Worm (Caenorhabditis elegans) whole organism, midembryonic: Measurements from ENCODE around the gene irld-47.

Experiments
- T22C8.4 ChIP-seq: fragments of 200-800 bp; sonication (Bioruptor generic); IDR thresholded peaks from 2 replicates; pipeline ENCODE4 v1.3.6; 2022; ENCODE audit warnings: missing genetic modification characterization, missing compliant biosample characterization
- cog-1 ChIP-seq: sonication (generic microtip); optimal IDR thresholded peaks from 2 replicates; lab custom pipeline; 2016; ENCODE audit warnings: missing genetic modification characterization, missing compliant biosample characterization
- klf-2 ChIP-seq: fragments of 200-800 bp; sonication (Bioruptor generic); conservative IDR thresholded peaks from 2 replicates; pipeline ENCODE4 v1.3.6; 2022; ENCODE audit warnings: missing genetic modification reagents, missing genetic modification characterization, missing compliant biosample characterization
- med-1 ChIP-seq: sonication (generic microtip); optimal IDR thresholded peaks from 2 replicates; lab custom pipeline; 2017; ENCODE audit warnings: missing genetic modification characterization, mild to moderate bottlenecking, missing compliant biosample characterization, antibody characterized with exemption, missing genetic modification reagents; ENCODE audit not compliant: insufficient read depth
- ref-1 ChIP-seq: fragments of 200-800 bp; sonication (Bioruptor generic); conservative IDR thresholded peaks from 2 replicates; pipeline ENCODE4 v1.3.6; 2022; ENCODE audit warnings: missing genetic modification reagents, missing genetic modification characterization, missing compliant biosample characterization
- tab-1 ChIP-seq: fragments of 200-800 bp; sonication (Bioruptor generic); IDR thresholded peaks from 2 replicates; pipeline ENCODE4 v1.3.6; 2022; ENCODE audit warnings: missing genetic modification characterization, missing compliant biosample characterization
- ztf-29 ChIP-seq: fragments of 200-800 bp; sonication (Bioruptor generic); IDR thresholded peaks from 2 replicates; pipeline ENCODE4 v1.3.6; 2022; ENCODE audit warnings: missing genetic modification reagents, missing genetic modification characterization, missing compliant biosample characterization

DNA sequence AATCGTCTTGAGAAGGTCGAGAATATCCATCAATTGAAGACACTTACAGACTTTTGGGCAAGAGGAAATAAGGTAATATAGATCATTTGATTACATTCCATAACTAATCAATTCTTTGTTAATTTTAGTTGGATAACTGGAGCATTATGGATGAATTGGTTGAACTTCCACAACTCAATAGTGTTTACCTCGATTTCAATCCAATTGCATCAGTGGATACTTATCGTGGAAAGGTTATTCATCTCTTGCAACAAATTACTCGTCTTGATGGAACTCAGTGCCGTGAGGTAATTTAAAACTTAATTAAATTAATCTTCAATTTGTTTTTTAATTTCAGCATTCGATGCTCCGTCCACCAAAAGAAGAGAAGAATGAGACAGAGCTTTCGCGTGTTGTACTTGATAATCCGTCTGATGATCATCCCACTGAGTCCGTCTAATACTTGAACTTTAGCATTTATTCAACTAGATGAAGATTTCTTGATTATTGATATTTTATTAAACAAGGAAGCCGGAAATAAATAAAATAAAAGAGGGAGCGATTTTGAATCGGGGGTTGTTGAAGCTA, 48.8 kb downstream of the irld-47 start:
- TF ChIP-seq ztf-29 = no peak
- no peak for TF ChIP-seq ref-1
- no peak for TF ChIP-seq cog-1 (tag; lab: Kevin White, UChicago)
- TF ChIP-seq T22C8.4 (GFP tag; lab: Robert Waterston, UW) = no peak
- TF ChIP-seq tab-1 (GFP tag; lab: Robert Waterston, UW) = no peak
- TF ChIP-seq med-1 (GFP tag; lab: Kevin White, UChicago) = no peak
- TF ChIP-seq klf-2 (GFP tag; lab: Robert Waterston, UW) = no peak
